Worm (Caenorhabditis elegans) whole organism, L1 larva: ENCODE results near the gene nlp-76.
A peak's percentile ranks its signal among the peaks of the same experiment; 100 is the strongest.

Experiments used
- C04F5.9 ChIP-seq: sonication (generic microtip); optimal IDR thresholded peaks from 2 replicates; lab custom pipeline; 2016; ENCODE audit warnings: missing genetic modification characterization, missing compliant biosample characterization
- C16A3.4 ChIP-seq: fragments of 150-350 bp; optimal IDR thresholded peaks from 2 replicates; lab custom pipeline; 2014; ENCODE audit warnings: missing biosample characterization, missing genetic modification characterization
- C34B4.2 ChIP-seq: sonication (generic microtip); optimal IDR thresholded peaks from 2 replicates; lab custom pipeline; 2017; ENCODE audit warnings: mild to moderate bottlenecking, missing genetic modification characterization, missing compliant biosample characterization
- F16B12.6 ChIP-seq: fragments of 150-350 bp; optimal IDR thresholded peaks from 2 replicates; lab custom pipeline; 2014; ENCODE audit warnings: missing biosample characterization, missing genetic modification characterization
- aly-2 ChIP-seq: fragments of 150-350 bp; optimal IDR thresholded peaks from 2 replicates; lab custom pipeline; 2014; ENCODE audit warnings: missing biosample characterization, missing genetic modification characterization
- ama-1 ChIP-seq: fragments of 150-350 bp; optimal IDR thresholded peaks from 2 replicates; lab custom pipeline; 2014
- ceh-82 ChIP-seq, 3 experiments: fragments of 150-350 bp in 1 of 3; sonication (generic microtip) in 2 of 3; optimal IDR thresholded peaks; 2 replicates each; lab custom pipeline; 2014 to 2017; ENCODE audit warnings: missing biosample characterization in 3 of 3, missing genetic modification characterization in 3 of 3
- ceh-90 ChIP-seq: sonication (generic microtip); optimal IDR thresholded peaks from 2 replicates; lab custom pipeline; 2016; ENCODE audit warnings: missing genetic modification characterization, missing compliant biosample characterization
- ces-1 ChIP-seq: fragments of 150-350 bp; optimal IDR thresholded peaks from 2 replicates; lab custom pipeline; 2014; ENCODE audit warnings: missing biosample characterization, missing genetic modification reagents, missing genetic modification characterization
- dsc-1 ChIP-seq: sonication (generic microtip); optimal IDR thresholded peaks from 2 replicates; lab custom pipeline; 2016; ENCODE audit warnings: mild to moderate bottlenecking, missing genetic modification characterization, missing compliant biosample characterization
- efl-1 ChIP-seq, 4 experiments: fragments of 150-350 bp; optimal IDR thresholded peaks in 3 of 4; peaks in 1 of 4; 1 replicate in 1 of 4; 2 replicates in 3 of 4; lab custom pipeline; 2014; ENCODE audit warnings: missing biosample characterization in 2 of 4, missing genetic modification characterization in 2 of 4, missing genetic modification reagents in 2 of 4
- egl-13 ChIP-seq: sonication (generic microtip); optimal IDR thresholded peaks from 2 replicates; lab custom pipeline; 2016; ENCODE audit warnings: missing genotype, missing genetic modification reagents, missing genetic modification characterization, missing compliant biosample characterization
- elt-2 ChIP-seq: sonication (generic microtip); optimal IDR thresholded peaks from 2 replicates; lab custom pipeline; 2016; ENCODE audit warnings: missing genetic modification characterization, mild to moderate bottlenecking, inconsistent platforms, missing compliant biosample characterization, missing genetic modification reagents
- fkh-10 ChIP-seq: sonication (generic microtip); optimal IDR thresholded peaks from 2 replicates; lab custom pipeline; 2017; ENCODE audit warnings: missing biosample characterization, missing genetic modification reagents, missing genetic modification characterization
- fkh-4 ChIP-seq: sonication (generic microtip); optimal IDR thresholded peaks from 2 replicates; lab custom pipeline; 2016; ENCODE audit warnings: missing compliant biosample characterization, missing genetic modification characterization, borderline replicate concordance
- fkh-8 ChIP-seq: sonication (generic microtip); optimal IDR thresholded peaks from 2 replicates; lab custom pipeline; 2016; ENCODE audit warnings: mild to moderate bottlenecking, missing genetic modification characterization, missing compliant biosample characterization
- fos-1 ChIP-seq: fragments of 150-350 bp; optimal IDR thresholded peaks from 2 replicates; lab custom pipeline; 2014; ENCODE audit warnings: missing biosample characterization, missing genetic modification characterization
- grh-1 ChIP-seq: fragments of 200-800 bp; sonication (Bioruptor generic); IDR thresholded peaks from 2 replicates; pipeline ENCODE4 v1.3.6; 2022; ENCODE audit warnings: missing genetic modification reagents, missing genetic modification characterization, missing compliant biosample characterization
- hlh-17 ChIP-seq: fragments of 200-800 bp; sonication (Bioruptor generic); optimal IDR thresholded peaks from 2 replicates; lab custom pipeline; 2018; ENCODE audit warnings: missing genetic modification characterization, mild to moderate bottlenecking, missing compliant biosample characterization, moderate library complexity, borderline replicate concordance
- hlh-4 ChIP-seq: sonication (generic microtip); optimal IDR thresholded peaks from 2 replicates; lab custom pipeline; 2016; ENCODE audit warnings: mild to moderate bottlenecking, missing genetic modification characterization, missing compliant biosample characterization
- irx-1 ChIP-seq: sonication (generic microtip); optimal IDR thresholded peaks from 2 replicates; lab custom pipeline; 2016; ENCODE audit warnings: missing genetic modification characterization, missing compliant biosample characterization
- lin-13 ChIP-seq: fragments of 150-350 bp; optimal IDR thresholded peaks from 2 replicates; lab custom pipeline; 2014; ENCODE audit warnings: missing biosample characterization, missing genetic modification reagents, missing genetic modification characterization
- lin-14 ChIP-seq: fragments of 200-800 bp; sonication (Bioruptor generic); optimal IDR thresholded peaks from 2 replicates; lab custom pipeline; 2018; ENCODE audit warnings: mild to moderate bottlenecking, missing genetic modification characterization, moderate library complexity, missing compliant biosample characterization
- lin-35 ChIP-seq, 2 experiments: fragments of 150-350 bp; optimal IDR thresholded peaks; 2 replicates each; lab custom pipeline; 2014; ENCODE audit warnings: missing biosample characterization in 2 of 2, missing genetic modification characterization in 2 of 2, missing genetic modification reagents in 2 of 2
- lsy-2 ChIP-seq, 2 experiments: fragments of 150-350 bp; optimal IDR thresholded peaks; 2 replicates each; lab custom pipeline; 2014; ENCODE audit warnings: missing biosample characterization in 2 of 2, missing genetic modification characterization in 2 of 2
- mab-9 ChIP-seq: fragments of 200-800 bp; sonication (Bioruptor generic); IDR thresholded peaks from 2 replicates; pipeline ENCODE4 v1.3.6; 2022; ENCODE audit warnings: missing genetic modification reagents, missing genetic modification characterization, missing compliant biosample characterization
- mef-2 ChIP-seq: fragments of 150-350 bp; optimal IDR thresholded peaks from 2 replicates; lab custom pipeline; 2014; ENCODE audit warnings: missing biosample characterization, missing genetic modification characterization
- mep-1 ChIP-seq: fragments of 150-350 bp; optimal IDR thresholded peaks from 2 replicates; lab custom pipeline; 2014; ENCODE audit warnings: missing biosample characterization, missing genetic modification characterization
- nhr-11 ChIP-seq: fragments of 150-350 bp; optimal IDR thresholded peaks from 2 replicates; lab custom pipeline; 2014; ENCODE audit warnings: missing biosample characterization, missing genetic modification characterization
- nhr-12 ChIP-seq: sonication (generic microtip); optimal IDR thresholded peaks from 2 replicates; lab custom pipeline; 2017; ENCODE audit warnings: missing biosample characterization, missing genetic modification characterization
- nhr-20 ChIP-seq: sonication (generic microtip); optimal IDR thresholded peaks from 2 replicates; lab custom pipeline; 2016; ENCODE audit warnings: mild to moderate bottlenecking, missing genetic modification characterization, missing compliant biosample characterization
- nhr-237 ChIP-seq: fragments of 150-350 bp; optimal IDR thresholded peaks from 2 replicates; lab custom pipeline; 2014; ENCODE audit warnings: missing biosample characterization, missing genetic modification characterization
- nhr-47 ChIP-seq: sonication (generic microtip); optimal IDR thresholded peaks from 2 replicates; lab custom pipeline; 2016; ENCODE audit warnings: mild to moderate bottlenecking, missing genetic modification characterization, moderate library complexity, missing compliant biosample characterization
- nhr-71 ChIP-seq: sonication (generic microtip); optimal IDR thresholded peaks from 2 replicates; lab custom pipeline; 2016; ENCODE audit warnings: mild to moderate bottlenecking, missing genetic modification characterization, moderate library complexity, missing compliant biosample characterization
- nhr-76 ChIP-seq: sonication (generic microtip); optimal IDR thresholded peaks from 2 replicates; lab custom pipeline; 2017; ENCODE audit warnings: missing biosample characterization, missing genetic modification characterization
- nhr-77 ChIP-seq: fragments of 150-350 bp; optimal IDR thresholded peaks from 2 replicates; lab custom pipeline; 2014; ENCODE audit warnings: missing biosample characterization, missing genetic modification characterization
- nhr-84 ChIP-seq: sonication (generic microtip); optimal IDR thresholded peaks from 2 replicates; lab custom pipeline; 2017; ENCODE audit warnings: missing biosample characterization, missing genetic modification characterization
- nhr-85 ChIP-seq: sonication (generic microtip); peaks from one replicate; lab custom pipeline; 2016; ENCODE audit warnings: missing genetic modification characterization, inconsistent platforms, missing compliant biosample characterization
- nhr-90 ChIP-seq: sonication (generic microtip); optimal IDR thresholded peaks from 2 replicates; lab custom pipeline; 2016; ENCODE audit warnings: mild to moderate bottlenecking, missing genetic modification characterization, missing compliant biosample characterization; ENCODE audit not compliant: poor library complexity
- pax-3 ChIP-seq: fragments of 200-800 bp; sonication (Bioruptor generic); optimal IDR thresholded peaks from 2 replicates; lab custom pipeline; 2018; ENCODE audit warnings: mild to moderate bottlenecking, missing genetic modification characterization, moderate library complexity, missing compliant biosample characterization
- skn-1 ChIP-seq: fragments of 150-350 bp; optimal IDR thresholded peaks from 2 replicates; lab custom pipeline; 2014; ENCODE audit warnings: missing biosample characterization, missing genetic modification characterization
- snpc-4 ChIP-seq: fragments of 150-350 bp; optimal IDR thresholded peaks from 2 replicates; lab custom pipeline; 2014; ENCODE audit warnings: missing biosample characterization, missing genetic modification characterization
- sox-4 ChIP-seq: sonication (generic microtip); optimal IDR thresholded peaks from 2 replicates; lab custom pipeline; 2016; ENCODE audit warnings: missing genetic modification characterization, missing compliant biosample characterization
- sup-37 ChIP-seq: fragments of 200-800 bp; sonication (Bioruptor generic); optimal IDR thresholded peaks from 2 replicates; lab custom pipeline; 2018; ENCODE audit warnings: mild to moderate bottlenecking, missing genetic modification characterization, missing compliant biosample characterization
- swsn-7 ChIP-seq: sonication (generic microtip); optimal IDR thresholded peaks from 2 replicates; lab custom pipeline; 2016; ENCODE audit warnings: missing genetic modification characterization, missing compliant biosample characterization
- tbx-2 ChIP-seq: sonication (generic microtip); optimal IDR thresholded peaks from 2 replicates; lab custom pipeline; 2016; ENCODE audit warnings: missing genetic modification characterization, missing compliant biosample characterization
- tlp-1 ChIP-seq: fragments of 150-350 bp; optimal IDR thresholded peaks from 2 replicates; lab custom pipeline; 2014; ENCODE audit warnings: missing biosample characterization, missing genetic modification characterization
- unc-130 ChIP-seq: fragments of 150-350 bp; optimal IDR thresholded peaks from 2 replicates; lab custom pipeline; 2017; ENCODE audit warnings: missing biosample characterization, missing genetic modification characterization, inconsistent platforms
- unc-62 ChIP-seq: fragments of 150-350 bp; optimal IDR thresholded peaks from 2 replicates; lab custom pipeline; 2014; ENCODE audit warnings: missing biosample characterization, missing genetic modification reagents, missing genetic modification characterization
- unc-86 ChIP-seq: sonication (generic microtip); optimal IDR thresholded peaks from 2 replicates; lab custom pipeline; 2016; ENCODE audit warnings: missing genetic modification characterization, missing compliant biosample characterization
- xbp-1 ChIP-seq: sonication (generic microtip); optimal IDR thresholded peaks from 2 replicates; lab custom pipeline; 2016; ENCODE audit warnings: missing genetic modification characterization, missing compliant biosample characterization
- zag-1 ChIP-seq: fragments of 150-350 bp; optimal IDR thresholded peaks from 2 replicates; lab custom pipeline; 2014; ENCODE audit warnings: missing biosample characterization, missing genetic modification characterization

nlp-76 gene

DNA sequence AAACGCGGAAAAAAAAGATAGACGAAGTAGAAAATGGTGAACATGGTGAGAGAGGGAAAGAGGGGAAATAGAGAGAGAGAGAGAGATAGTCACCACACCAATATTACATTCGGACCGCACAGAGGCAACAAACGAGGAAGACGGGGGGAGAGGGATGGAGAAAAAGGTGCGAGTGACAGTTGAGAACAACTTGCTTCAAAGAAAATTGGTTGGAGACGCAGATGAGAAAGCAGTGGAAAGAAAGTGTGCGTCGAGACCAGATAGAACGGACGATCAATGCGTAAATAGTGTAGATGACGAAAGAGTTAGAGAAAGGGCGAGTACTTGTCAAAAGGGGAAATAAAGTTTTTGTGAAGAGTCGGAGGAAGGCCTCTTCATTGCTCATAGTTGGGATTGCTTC is 6.7 kb upstream of the nlp-76 start (continued):
- no peak for TF ChIP-seq unc-130 (tag; lab: Kevin White, UChicago)
- TF ChIP-seq elt-2 (tag; lab: Kevin White, UChicago), result peak; percentile 3
- TF ChIP-seq ama-1, result no peak
- TF ChIP-seq hlh-4, result no peak
- TF ChIP-seq tbx-2, result peak; percentile 88
- TF ChIP-seq grh-1 (GFP tag; lab: Robert Waterston, UW), result no peak
- peak; percentile 93 for TF ChIP-seq nhr-71
- TF ChIP-seq fkh-4 (tag; lab: Kevin White, UChicago), result no peak
- peak; percentile 84 for TF ChIP-seq skn-1
- no peak for TF ChIP-seq ces-1 (GFP tag; lab: Kevin White, UChicago)
- no peak for TF ChIP-seq F16B12.6 (tag; lab: Kevin White, UChicago)
- no peak for TF ChIP-seq sup-37
- no peak for TF ChIP-seq aly-2 (tag; lab: Kevin White, UChicago)
- peak; percentile 93 for TF ChIP-seq nhr-20 (tag; lab: Kevin White, UChicago)
- TF ChIP-seq nhr-237 (tag; lab: Kevin White, UChicago), result peak; percentile 81
- TF ChIP-seq dsc-1, result peak; percentile 59
- peak; percentile 47 for TF ChIP-seq irx-1
- peak; percentile 58 for TF ChIP-seq C16A3.4 (tag; lab: Kevin White, UChicago)
- TF ChIP-seq nhr-90, result peak; percentile 77
- TF ChIP-seq egl-13 (tag; lab: Kevin White, UChicago), result peak; percentile 86
- no peak for TF ChIP-seq unc-62 (GFP tag; lab: Kevin White, UChicago)
- no peak for TF ChIP-seq zag-1 (tag; lab: Kevin White, UChicago)
- TF ChIP-seq mab-9 (GFP tag; lab: Robert Waterston, UW), result no peak
- TF ChIP-seq tlp-1 (tag; lab: Kevin White, UChicago), result no peak
- no peak for TF ChIP-seq nhr-12 (tag; lab: Kevin White, UChicago)
- TF ChIP-seq ceh-82 (tag; optimal IDR thresholded peaks at IDR 0.05; lab: Kevin White, UChicago), result peak; percentile 68 to 84 (median 71)
- peak; percentile 56 to 68 for TF ChIP-seq lin-35 (GFP tag; optimal IDR thresholded peaks at IDR 0.05; lab: Kevin White, UChicago)
- peak; percentile 97 for TF ChIP-seq lin-14
- peak; percentile 47 to 76 for TF ChIP-seq efl-1 (optimal IDR thresholded peaks at IDR 0.05; lab: Kevin White, UChicago)
- peak in 1 of 2 experiments; percentile 92 for TF ChIP-seq efl-1 (GFP tag; optimal IDR thresholded peaks at IDR 0.05 in 1 of 2; lab: Kevin White, UChicago)
- peak; percentile 44 to 78 for TF ChIP-seq lsy-2 (tag; optimal IDR thresholded peaks at IDR 0.05; lab: Kevin White, UChicago)
- TF ChIP-seq fos-1 (tag; lab: Kevin White, UChicago), result peak; percentile 34
- TF ChIP-seq nhr-85 (tag; lab: Kevin White, UChicago), result peak; percentile 92
- TF ChIP-seq nhr-84 (tag; lab: Kevin White, UChicago), result no peak
- peak; percentile 84 for TF ChIP-seq fkh-10
- TF ChIP-seq unc-86, result peak; percentile 68
- TF ChIP-seq nhr-76 (tag; lab: Kevin White, UChicago), result no peak
- no peak for TF ChIP-seq ceh-90 (tag; lab: Kevin White, UChicago)
- peak; percentile 34 for TF ChIP-seq snpc-4 (tag; lab: Kevin White, UChicago)
- TF ChIP-seq fkh-8 (tag; lab: Kevin White, UChicago), result peak; percentile 73
- TF ChIP-seq swsn-7 (tag; lab: Kevin White, UChicago), result peak; percentile 90
- TF ChIP-seq hlh-17 (GFP tag; lab: Kevin White, UChicago), result no peak
- peak; percentile 92 for TF ChIP-seq mep-1 (tag; lab: Kevin White, UChicago)
- TF ChIP-seq C34B4.2 (tag; lab: Kevin White, UChicago), result no peak

DNA sequence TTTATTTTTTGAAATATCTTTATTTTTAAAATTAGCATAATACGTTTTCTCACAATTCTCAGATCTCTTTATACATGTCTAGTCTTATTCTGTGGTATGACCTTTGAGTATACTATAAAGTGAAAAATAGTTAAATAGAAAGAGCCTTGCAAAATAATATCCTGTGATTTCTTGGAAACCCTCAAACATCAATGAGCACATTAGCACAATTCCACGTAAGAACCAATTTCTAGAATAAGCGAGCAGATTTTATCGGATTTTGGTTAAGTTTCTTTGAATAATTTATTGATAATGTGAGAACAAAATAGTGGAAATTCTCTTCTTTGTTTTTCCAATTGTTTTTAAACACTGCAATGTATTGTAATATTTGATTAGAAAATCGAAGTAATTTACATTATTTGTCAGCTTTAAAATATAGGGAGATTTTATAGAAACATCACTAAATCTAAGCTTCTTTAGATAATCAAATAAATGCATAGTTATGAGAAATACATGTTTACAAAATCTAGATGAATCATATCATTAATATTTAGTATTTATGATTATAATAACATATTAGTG is 5.3 kb upstream of the nlp-76 start:
- TF ChIP-seq sox-4 (tag; lab: Kevin White, UChicago), result peak; percentile 46
- TF ChIP-seq fkh-8 (tag; lab: Kevin White, UChicago), result peak; percentile 80
- peak; percentile 15 for TF ChIP-seq xbp-1 (tag; lab: Kevin White, UChicago)
- peak; percentile 97 for TF ChIP-seq dsc-1
- peak; percentile 68 for TF ChIP-seq swsn-7 (tag; lab: Kevin White, UChicago)
- peak; percentile 80 for TF ChIP-seq nhr-71
- peak; percentile 76 for TF ChIP-seq hlh-4
- TF ChIP-seq nhr-77 (tag; lab: Kevin White, UChicago), result no peak
- no peak for TF ChIP-seq lin-13
- TF ChIP-seq nhr-47 (tag; lab: Kevin White, UChicago), result peak; percentile 83
- peak; percentile 13 for TF ChIP-seq mep-1 (tag; lab: Kevin White, UChicago)
- TF ChIP-seq fkh-4 (tag; lab: Kevin White, UChicago), result peak; percentile 27
- TF ChIP-seq pax-3 (tag; lab: Kevin White, UChicago), result peak; percentile 40
- TF ChIP-seq tbx-2, result no peak
- TF ChIP-seq fkh-10, result no peak
- TF ChIP-seq lsy-2 (tag; optimal IDR thresholded peaks at IDR 0.05; lab: Kevin White, UChicago), result peak in 1 of 2 experiments; percentile 53
- TF ChIP-seq C04F5.9 (tag; lab: Kevin White, UChicago), result no peak
- TF ChIP-seq nhr-11 (tag; lab: Kevin White, UChicago), result peak; percentile 43
- TF ChIP-seq mef-2 (tag; lab: Kevin White, UChicago), result no peak
- peak; percentile 63 for TF ChIP-seq egl-13 (tag; lab: Kevin White, UChicago)
- peak; percentile 46 for TF ChIP-seq lin-14
- TF ChIP-seq C34B4.2 (tag; lab: Kevin White, UChicago), result no peak
